Fruit fly (Drosophila melanogaster) whole organism, embryonic: ENCODE results near the gene CG31551.

Experiments
- Antp ChIP-seq: fragments of 200-800 bp; sonication (Bioruptor generic); optimal IDR thresholded peaks from 3 replicates; lab custom pipeline; 2016; ENCODE audit warnings: missing biosample characterization, missing genetic modification characterization
- Blimp-1 ChIP-seq: fragments of 200-800 bp; sonication (Bioruptor generic); optimal IDR thresholded peaks from 3 replicates; lab custom pipeline; 2018; ENCODE audit warnings: missing biosample characterization, missing genetic modification characterization, mild to moderate bottlenecking, moderate library complexity, missing genetic modification reagents
- CG10267 ChIP-seq: fragments of 200-800 bp; sonication (Bioruptor generic); optimal IDR thresholded peaks from 2 replicates; lab custom pipeline; 2018; ENCODE audit warnings: missing biosample characterization, mild to moderate bottlenecking, missing genetic modification characterization, moderate library complexity
- CG11560 ChIP-seq: fragments of 200-800 bp; sonication (Bioruptor generic); IDR thresholded peaks from 3 replicates; pipeline ENCODE4 v1.3.6; 2022; ENCODE audit warnings: missing biosample characterization, missing genetic modification characterization
- CG11696 ChIP-seq: fragments of 200-800 bp; sonication (Bioruptor generic); IDR thresholded peaks from 2 replicates; pipeline ENCODE4 v1.3.6; 2022; ENCODE audit warnings: missing biosample characterization, missing genetic modification characterization
- CG15696 ChIP-seq: fragments of 200-800 bp; sonication (Bioruptor generic); optimal IDR thresholded peaks from 2 replicates; lab custom pipeline; 2019; ENCODE audit warnings: missing biosample characterization, mild to moderate bottlenecking, missing genetic modification characterization, moderate library complexity
- CG17829 ChIP-seq: fragments of 200-800 bp; optimal IDR thresholded peaks from 2 replicates; lab custom pipeline; 2019; ENCODE audit warnings: missing biosample characterization, mild to moderate bottlenecking, missing genetic modification characterization, moderate library complexity
- CG18599 ChIP-seq: fragments of 200-800 bp; sonication (Bioruptor generic); optimal IDR thresholded peaks from 3 replicates; lab custom pipeline; 2017; ENCODE audit warnings: missing biosample characterization, missing genetic modification characterization, mild to moderate bottlenecking, moderate library complexity, missing genetic modification reagents
- CG2129 ChIP-seq: fragments of 200-800 bp; sonication (Bioruptor generic); IDR thresholded peaks from 2 replicates; pipeline ENCODE4 v1.3.6; 2022; ENCODE audit warnings: missing biosample characterization, missing genetic modification characterization; ENCODE audit not compliant: partially characterized antibody
- CG31388 ChIP-seq: fragments of 200-800 bp; sonication (Bioruptor generic); optimal IDR thresholded peaks from 2 replicates; lab custom pipeline; 2016; ENCODE audit warnings: missing biosample characterization, missing genetic modification characterization
- CG32532 ChIP-seq: fragments of 200-800 bp; sonication (Bioruptor generic); IDR thresholded peaks from 2 replicates; pipeline ENCODE4 v1.3.6; 2022; ENCODE audit warnings: missing biosample characterization, missing genetic modification characterization
- CG3281 ChIP-seq: fragments of 200-800 bp; sonication (Bioruptor generic); optimal IDR thresholded peaks from 3 replicates; lab custom pipeline; 2017; ENCODE audit warnings: missing biosample characterization, mild to moderate bottlenecking, missing genetic modification characterization
- CG33557 ChIP-seq: fragments of 200-800 bp; sonication (Bioruptor generic); optimal IDR thresholded peaks from 2 replicates; lab custom pipeline; 2019; ENCODE audit warnings: missing biosample characterization, mild to moderate bottlenecking, missing genetic modification characterization, moderate library complexity
- CG4282 ChIP-seq: fragments of 200-800 bp; sonication (Bioruptor generic); optimal IDR thresholded peaks from 2 replicates; lab custom pipeline; 2016; ENCODE audit warnings: missing biosample characterization, missing genetic modification characterization
- CG4707 ChIP-seq: fragments of 200-800 bp; sonication (Bioruptor generic); optimal IDR thresholded peaks from 2 replicates; lab custom pipeline; 2018; ENCODE audit warnings: missing biosample characterization, mild to moderate bottlenecking, missing genetic modification characterization, moderate library complexity
- CG7556 ChIP-seq: fragments of 200-800 bp; sonication (Bioruptor generic); optimal IDR thresholded peaks from 2 replicates; lab custom pipeline; 2017; ENCODE audit warnings: missing biosample characterization, mild to moderate bottlenecking, missing genetic modification characterization
- CG8290 ChIP-seq, 3 experiments: fragments of 200-800 bp; sonication (Bioruptor generic); optimal IDR thresholded peaks; 2 replicates each; lab custom pipeline; 2016 to 2019; ENCODE audit warnings: missing biosample characterization in 3 of 3, missing genetic modification characterization in 3 of 3, mild to moderate bottlenecking in 2 of 3, moderate library complexity in 1 of 3
- CG8388 ChIP-seq: fragments of 200-800 bp; sonication (Bioruptor generic); optimal IDR thresholded peaks from 2 replicates; lab custom pipeline; 2019; ENCODE audit warnings: missing biosample characterization, mild to moderate bottlenecking, missing genetic modification characterization, moderate library complexity
- Dbx ChIP-seq: fragments of 200-800 bp; sonication (Bioruptor generic); IDR thresholded peaks from 3 replicates; pipeline ENCODE4 v1.3.6; 2022; ENCODE audit warnings: missing biosample characterization, missing genetic modification characterization
- E2f1 ChIP-seq: fragments of 200-800 bp; sonication (Bioruptor generic); IDR thresholded peaks from 2 replicates; pipeline ENCODE4 v1.3.6; 2022; ENCODE audit warnings: missing biosample characterization, missing genetic modification characterization
- ERR ChIP-seq: fragments of 200-800 bp; sonication (Bioruptor generic); optimal IDR thresholded peaks from 2 replicates; lab custom pipeline; 2016; ENCODE audit warnings: missing biosample characterization, missing genetic modification characterization
- Fer3 ChIP-seq: fragments of 200-800 bp; sonication (Bioruptor generic); optimal IDR thresholded peaks from 2 replicates; lab custom pipeline; 2018; ENCODE audit warnings: missing biosample characterization, mild to moderate bottlenecking, missing genetic modification characterization, moderate library complexity
- HmgZ ChIP-seq: fragments of 200-800 bp; sonication (Bioruptor generic); optimal IDR thresholded peaks from 2 replicates; lab custom pipeline; 2018; ENCODE audit warnings: missing biosample characterization, mild to moderate bottlenecking, missing genetic modification characterization
- Hr51 ChIP-seq, 2 experiments: fragments of 200-800 bp; sonication (Bioruptor generic); optimal IDR thresholded peaks; 2 replicates in 1 of 2; 3 replicates in 1 of 2; lab custom pipeline; 2016 to 2018; ENCODE audit warnings: missing biosample characterization in 2 of 2, missing genetic modification characterization in 2 of 2, mild to moderate bottlenecking in 1 of 2, moderate library complexity in 1 of 2
- Nf-YC ChIP-seq: fragments of 200-800 bp; optimal IDR thresholded peaks from 3 replicates; lab custom pipeline; 2019; ENCODE audit warnings: missing biosample characterization, mild to moderate bottlenecking, missing genetic modification characterization, moderate library complexity
- Six4 ChIP-seq: fragments of 200-800 bp; sonication (Bioruptor generic); optimal IDR thresholded peaks from 2 replicates; lab custom pipeline; 2016; ENCODE audit warnings: missing biosample characterization, missing genetic modification characterization
- Spps ChIP-seq: fragments of 200-800 bp; sonication (Bioruptor generic); optimal IDR thresholded peaks from 2 replicates; lab custom pipeline; 2018; ENCODE audit warnings: missing biosample characterization, mild to moderate bottlenecking, missing genetic modification characterization
- Sry-β ChIP-seq: fragments of 200-800 bp; sonication (Bioruptor generic); optimal IDR thresholded peaks from 2 replicates; lab custom pipeline; 2018; ENCODE audit warnings: missing biosample characterization, mild to moderate bottlenecking, missing genetic modification characterization, moderate library complexity
- YL-1 ChIP-seq: fragments of 200-800 bp; sonication (Bioruptor generic); optimal IDR thresholded peaks from 3 replicates; lab custom pipeline; 2017; ENCODE audit warnings: missing biosample characterization, mild to moderate bottlenecking, missing genetic modification characterization
- ara ChIP-seq: fragments of 200-800 bp; sonication (Bioruptor generic); IDR thresholded peaks from 2 replicates; pipeline ENCODE4 v1.3.6; 2022; ENCODE audit warnings: missing biosample characterization, missing genetic modification characterization
- chinmo ChIP-seq: fragments of 200-800 bp; sonication (Bioruptor generic); IDR thresholded peaks from 4 replicates; pipeline ENCODE4 v1.3.6; 2022; ENCODE audit warnings: missing biosample characterization, missing genetic modification characterization; ENCODE audit not compliant: partially characterized antibody
- crol ChIP-seq: fragments of 200-800 bp; sonication (Bioruptor generic); IDR thresholded peaks from 2 replicates; pipeline ENCODE4 v1.3.6; 2022; ENCODE audit warnings: missing biosample characterization, missing genetic modification characterization
- cwo ChIP-seq: fragments of 200-800 bp; sonication (Bioruptor generic); optimal IDR thresholded peaks from 3 replicates; lab custom pipeline; 2017; ENCODE audit warnings: missing biosample characterization, missing genetic modification characterization, mild to moderate bottlenecking, moderate library complexity, missing genetic modification reagents
- emc ChIP-seq: fragments of 200-800 bp; sonication (Bioruptor generic); optimal IDR thresholded peaks from 2 replicates; lab custom pipeline; 2016; ENCODE audit warnings: missing biosample characterization, missing genetic modification characterization
- ftz-f1 ChIP-seq: fragments of 200-800 bp; sonication (Bioruptor generic); optimal IDR thresholded peaks from 2 replicates; lab custom pipeline; 2016; ENCODE audit warnings: missing biosample characterization, missing genetic modification characterization
- grn ChIP-seq: fragments of 200-800 bp; sonication (Bioruptor generic); optimal IDR thresholded peaks from 3 replicates; lab custom pipeline; 2017; ENCODE audit warnings: missing biosample characterization, missing genetic modification characterization
- hkb ChIP-seq, 2 experiments: fragments of 200-800 bp in 1 of 2; fragments of >200 bp in 1 of 2; sonication (Bioruptor generic) in 1 of 2; IDR thresholded peaks in 1 of 2; optimal IDR thresholded peaks in 1 of 2; 2 replicates each; pipeline versions ENCODE4 v1.3.6 to Lab custom; 2017 to 2022; ENCODE audit warnings: missing biosample characterization in 1 of 2, missing genetic modification characterization in 1 of 2
- jing ChIP-seq: fragments of 200-800 bp; sonication (Bioruptor generic); optimal IDR thresholded peaks from 2 replicates; lab custom pipeline; 2018; ENCODE audit warnings: missing biosample characterization, mild to moderate bottlenecking, missing genetic modification characterization
- kay ChIP-seq: fragments of 200-800 bp; sonication (Bioruptor generic); optimal IDR thresholded peaks from 2 replicates; lab custom pipeline; 2016; ENCODE audit warnings: missing biosample characterization, missing genetic modification characterization
- klu ChIP-seq: fragments of 200-800 bp; sonication (Bioruptor generic); IDR thresholded peaks from 2 replicates; pipeline ENCODE4 v1.3.6; 2022; ENCODE audit warnings: missing biosample characterization, missing genetic modification characterization
- lilli ChIP-seq: fragments of 200-800 bp; sonication (Bioruptor generic); optimal IDR thresholded peaks from 3 replicates; lab custom pipeline; 2016; ENCODE audit warnings: missing biosample characterization, missing genetic modification characterization
- nerfin-1 ChIP-seq: fragments of 200-800 bp; sonication (Bioruptor generic); optimal IDR thresholded peaks from 3 replicates; lab custom pipeline; 2019; ENCODE audit warnings: missing biosample characterization, mild to moderate bottlenecking, missing genetic modification characterization, moderate library complexity
- otp ChIP-seq: fragments of 200-800 bp; sonication (Bioruptor generic); IDR thresholded peaks from 3 replicates; pipeline ENCODE4, ENCODE4 v1.3.6; 2022; ENCODE audit warnings: missing biosample characterization, missing genetic modification characterization
- psq ChIP-seq: fragments of 200-800 bp; sonication (Bioruptor generic); optimal IDR thresholded peaks from 2 replicates; lab custom pipeline; 2017; ENCODE audit warnings: missing biosample characterization, missing genetic modification characterization
- salm ChIP-seq: fragments of 200-800 bp; sonication (Bioruptor generic); optimal IDR thresholded peaks from 2 replicates; lab custom pipeline; 2018; ENCODE audit warnings: missing biosample characterization, mild to moderate bottlenecking, missing genetic modification characterization
- sc ChIP-seq, 3 experiments: fragments of >200 bp in 2 of 3; fragments of 200-800 bp in 1 of 3; sonication (Bioruptor generic) in 1 of 3; optimal IDR thresholded peaks; 2 replicates in 2 of 3; 3 replicates in 1 of 3; lab custom pipeline; 2017; ENCODE audit warnings: mild to moderate bottlenecking in 1 of 3, missing biosample characterization in 1 of 3, missing genetic modification characterization in 1 of 3, missing genetic modification reagents in 1 of 3
- sens-2 ChIP-seq: fragments of 200-800 bp; sonication (Bioruptor generic); IDR thresholded peaks from 2 replicates; pipeline ENCODE4 v1.3.6; 2022; ENCODE audit warnings: missing biosample characterization, missing genetic modification characterization
- sqz ChIP-seq: fragments of 200-800 bp; sonication (Bioruptor generic); optimal IDR thresholded peaks from 3 replicates; lab custom pipeline; 2018; ENCODE audit warnings: missing biosample characterization, mild to moderate bottlenecking, missing genetic modification characterization

CG31551 gene

DNA sequence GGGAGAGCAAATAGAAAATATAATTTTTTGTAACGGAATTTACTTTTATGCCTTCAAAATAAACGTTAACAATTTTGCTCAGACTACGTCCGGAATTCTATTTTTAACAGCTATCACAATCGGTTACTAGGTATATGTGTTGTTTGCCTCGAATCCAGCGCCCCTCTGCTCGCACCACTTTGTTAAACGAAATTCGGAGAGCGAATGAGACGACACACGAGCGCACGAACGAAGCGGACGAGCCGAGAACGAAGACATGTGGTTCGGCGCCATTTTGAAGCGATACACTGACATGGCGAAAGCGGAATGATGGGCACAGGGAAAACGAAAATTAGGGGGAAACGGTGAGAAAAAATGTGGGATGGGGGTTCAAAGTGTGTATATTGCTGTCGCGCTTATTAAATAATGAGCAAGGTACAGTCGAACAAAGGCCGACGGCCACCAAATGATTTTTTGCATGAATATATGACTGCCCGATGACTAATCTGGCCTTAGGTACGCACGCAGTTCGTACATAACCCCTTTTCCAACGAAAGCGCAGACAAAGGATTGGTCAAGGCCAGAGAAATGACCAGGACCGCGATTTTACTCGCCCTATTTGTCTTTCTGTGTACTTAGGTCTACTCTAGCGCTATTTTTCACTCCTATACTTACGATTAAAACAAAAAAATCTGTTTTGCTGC, 27.1 kb upstream of the CG31551 start (continued):
- TF ChIP-seq nerfin-1 (tag; lab: Kevin White, UChicago): peak; percentile 78
- no peak for TF ChIP-seq CG15696 (tag; lab: Kevin White, UChicago)
- no peak for TF ChIP-seq Antp
- TF ChIP-seq E2f1 (GFP tag; lab: Robert Waterston, UW): no peak
- no peak for TF ChIP-seq emc (GFP tag; lab: Kevin White, UChicago)
- TF ChIP-seq CG33557 (GFP tag; lab: Kevin White, UChicago): peak; percentile 18
- TF ChIP-seq chinmo (GFP tag; lab: Robert Waterston, UW): no peak
- TF ChIP-seq Hr51 (GFP tag; optimal IDR thresholded peaks at IDR 0.05; lab: Kevin White, UChicago): no peak
- no peak for TF ChIP-seq Spps (tag; lab: Kevin White, UChicago)
- TF ChIP-seq grn (GFP tag; lab: Kevin White, UChicago): no peak
- TF ChIP-seq CG3281: no peak
- TF ChIP-seq CG4282: no peak
- TF ChIP-seq CG7556 (GFP tag; lab: Kevin White, UChicago): no peak
- TF ChIP-seq ftz-f1 (GFP tag; lab: Kevin White, UChicago): peak; percentile 78
- no peak for TF ChIP-seq CG10267 (tag; lab: Kevin White, UChicago)
- peak; percentile 32 for TF ChIP-seq HmgZ (tag; lab: Kevin White, UChicago)
- no peak for TF ChIP-seq sc (optimal IDR thresholded peaks at IDR 0.05; lab: Kevin White, UChicago)
- TF ChIP-seq sc (GFP tag; optimal IDR thresholded peaks at IDR 0.05; lab: Kevin White, UChicago): no peak
- TF ChIP-seq YL-1 (GFP tag; lab: Kevin White, UChicago): peak; percentile 84
- TF ChIP-seq sens-2 (GFP tag; lab: Robert Waterston, UW): no peak
- peak; percentile 39 for TF ChIP-seq CG18599 (GFP tag; lab: Kevin White, UChicago)
- no peak for TF ChIP-seq Dbx (GFP tag; lab: Robert Waterston, UW)
- TF ChIP-seq Fer3 (tag; lab: Kevin White, UChicago): peak; percentile 18
- no peak for TF ChIP-seq CG2129 (GFP tag; lab: Robert Waterston, UW)
- TF ChIP-seq Blimp-1 (GFP tag; lab: Kevin White, UChicago): no peak
- TF ChIP-seq sqz (GFP tag; lab: Kevin White, UChicago): peak; percentile 25
- TF ChIP-seq CG17829 (tag; lab: Kevin White, UChicago): peak; percentile 63
- TF ChIP-seq Nf-YC (tag; lab: Kevin White, UChicago): peak; percentile 53
- TF ChIP-seq jing: no peak
- TF ChIP-seq CG8388 (GFP tag; lab: Kevin White, UChicago): no peak
- TF ChIP-seq CG11696 (GFP tag; lab: Robert Waterston, UW): no peak
- TF ChIP-seq Six4: no peak
- peak; percentile 48 for TF ChIP-seq cwo (GFP tag; lab: Kevin White, UChicago)
- no peak for TF ChIP-seq crol (GFP tag; lab: Robert Waterston, UW)
- no peak for TF ChIP-seq otp (GFP tag; lab: Robert Waterston, UW)
- TF ChIP-seq hkb (optimal IDR thresholded peaks at IDR 0.05; lab: Kevin White, UChicago): no peak
- TF ChIP-seq hkb (GFP tag; IDR thresholded peaks at IDR 0.05; lab: Robert Waterston, UW): no peak
- TF ChIP-seq ERR (GFP tag; lab: Kevin White, UChicago): no peak
- TF ChIP-seq salm (tag; lab: Kevin White, UChicago): no peak
- TF ChIP-seq kay (GFP tag; lab: Kevin White, UChicago): peak; percentile 37
- no peak for TF ChIP-seq klu (GFP tag; lab: Robert Waterston, UW)
- no peak for TF ChIP-seq CG32532 (GFP tag; lab: Robert Waterston, UW)
- no peak for TF ChIP-seq CG8290 (GFP tag; optimal IDR thresholded peaks at IDR 0.05; lab: Kevin White, UChicago)
- peak in 1 of 2 experiments; percentile 75 for TF ChIP-seq CG8290 (tag; optimal IDR thresholded peaks at IDR 0.05; lab: Kevin White, UChicago)
- no peak for TF ChIP-seq CG11560
- TF ChIP-seq ara (GFP tag; lab: Robert Waterston, UW): no peak
- no peak for TF ChIP-seq Sry-β
- TF ChIP-seq lilli (GFP tag; lab: Kevin White, UChicago): peak; percentile 25
- TF ChIP-seq CG31388 (GFP tag; lab: Kevin White, UChicago): no peak
- TF ChIP-seq CG4707: peak; percentile 7
- peak; percentile 95 for TF ChIP-seq psq
